Worm (Caenorhabditis elegans): ENCODE data around the gene srt-48.

DNA sequence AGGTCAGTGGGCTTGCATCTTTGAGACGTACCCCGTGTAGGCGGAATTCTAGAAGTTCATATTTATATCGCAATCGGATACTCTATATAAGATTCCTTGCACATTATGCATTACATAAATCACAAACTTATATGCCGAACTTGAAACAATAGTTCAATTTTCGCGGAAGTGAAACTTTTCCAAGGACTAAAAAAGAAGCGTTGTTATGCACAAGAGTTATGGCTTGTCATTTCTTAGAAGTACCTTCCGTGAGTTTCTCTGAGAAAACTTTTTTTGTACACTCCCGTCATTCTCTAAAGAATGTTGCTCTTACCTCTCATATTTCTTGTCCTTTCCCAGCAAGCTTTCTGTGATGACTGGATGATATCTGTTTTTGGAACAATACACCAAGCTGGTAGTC is 49.7 kb upstream of the srt-48 start, which contains the start of gene M199.136:
- TF ChIP-seq mdt-29 (GFP tag; IDR thresholded peaks at IDR 0.05) (no peak), mep-1 (tag; optimal IDR thresholded peaks at IDR 0.05) (no peak), egl-43 (GFP tag; IDR thresholded peaks at IDR 0.05) (no peak), aha-1 (tag) (no peak), dmd-6 (GFP tag; IDR thresholded peaks at IDR 0.05) (no peak), madf-9 (GFP tag; conservative IDR thresholded peaks at IDR 0.05) (no peak), R02D3.7 (tag; optimal IDR thresholded peaks at IDR 0.05) (no peak)

Data from whole organism, L4 larva.